Fruit fly (Drosophila melanogaster) whole organism, embryonic: ENCODE measurements around the gene Cpr23B.

Experiments
- Antp ChIP-seq: fragments of 200-800 bp; sonication (Bioruptor generic); optimal IDR thresholded peaks from 3 replicates; lab custom pipeline; 2016; ENCODE audit warnings: missing biosample characterization, missing genetic modification characterization
- Bgb ChIP-seq: fragments of 200-800 bp; sonication (Bioruptor generic); IDR thresholded peaks from 2 replicates; pipeline ENCODE4 v1.3.6; 2022; ENCODE audit warnings: missing biosample characterization, missing genetic modification characterization; ENCODE audit not compliant: partially characterized antibody
- CG10147 ChIP-seq: fragments of 200-800 bp; sonication (Bioruptor generic); optimal IDR thresholded peaks from 2 replicates; lab custom pipeline; 2019; ENCODE audit warnings: missing biosample characterization, mild to moderate bottlenecking, missing genetic modification characterization, moderate library complexity
- CG10979 ChIP-seq: fragments of 200-800 bp; sonication (Bioruptor generic); optimal IDR thresholded peaks from 2 replicates; lab custom pipeline; 2018; ENCODE audit warnings: missing biosample characterization, mild to moderate bottlenecking, missing genetic modification characterization, moderate library complexity
- CG11093 ChIP-seq: fragments of 200-800 bp; sonication (Bioruptor generic); IDR thresholded peaks from 3 replicates; pipeline ENCODE4 v1.3.6; 2022; ENCODE audit warnings: missing biosample characterization, missing genetic modification characterization
- CG11398 ChIP-seq: fragments of 200-800 bp; sonication (Bioruptor generic); optimal IDR thresholded peaks from 2 replicates; lab custom pipeline; 2016; ENCODE audit warnings: missing biosample characterization, missing genetic modification characterization
- CG12659 ChIP-seq: fragments of 200-800 bp; sonication (Bioruptor generic); optimal IDR thresholded peaks from 3 replicates; lab custom pipeline; 2017; ENCODE audit warnings: mild to moderate bottlenecking, missing biosample characterization, missing genetic modification reagents, missing genetic modification characterization
- CG1529 ChIP-seq: fragments of 200-800 bp; sonication (Bioruptor generic); optimal IDR thresholded peaks from 3 replicates; lab custom pipeline; 2018; ENCODE audit warnings: missing biosample characterization, missing genetic modification characterization
- CG15479 ChIP-seq: fragments of 200-800 bp; sonication (Bioruptor generic); optimal IDR thresholded peaks from 3 replicates; lab custom pipeline; 2019; ENCODE audit warnings: missing biosample characterization, mild to moderate bottlenecking, missing genetic modification characterization, moderate library complexity
- CG15514 ChIP-seq: fragments of 200-800 bp; sonication (Bioruptor generic); optimal IDR thresholded peaks from 3 replicates; lab custom pipeline; 2017; ENCODE audit warnings: missing biosample characterization, missing genetic modification characterization, mild to moderate bottlenecking, moderate library complexity, missing genetic modification reagents
- CG1832 ChIP-seq: fragments of 200-800 bp; sonication (Bioruptor generic); optimal IDR thresholded peaks from 2 replicates; lab custom pipeline; 2017; ENCODE audit warnings: missing biosample characterization, mild to moderate bottlenecking, missing genetic modification characterization, inconsistent platforms
- CG2129 ChIP-seq: fragments of 200-800 bp; sonication (Bioruptor generic); IDR thresholded peaks from 2 replicates; pipeline ENCODE4 v1.3.6; 2022; ENCODE audit warnings: missing biosample characterization, missing genetic modification characterization; ENCODE audit not compliant: partially characterized antibody
- CG3281 ChIP-seq: fragments of 200-800 bp; sonication (Bioruptor generic); optimal IDR thresholded peaks from 3 replicates; lab custom pipeline; 2017; ENCODE audit warnings: missing biosample characterization, mild to moderate bottlenecking, missing genetic modification characterization
- CG33557 ChIP-seq: fragments of 200-800 bp; sonication (Bioruptor generic); optimal IDR thresholded peaks from 2 replicates; lab custom pipeline; 2019; ENCODE audit warnings: missing biosample characterization, mild to moderate bottlenecking, missing genetic modification characterization, moderate library complexity
- CG4404 ChIP-seq: fragments of 200-800 bp; sonication (Bioruptor generic); IDR thresholded peaks from 2 replicates; pipeline ENCODE4 v1.3.6; 2022; ENCODE audit warnings: missing biosample characterization, missing genetic modification characterization
- CG7372 ChIP-seq: fragments of 200-800 bp; sonication (Bioruptor generic); IDR thresholded peaks from 2 replicates; pipeline ENCODE4 v1.3.6; 2022; ENCODE audit warnings: missing biosample characterization, missing genetic modification characterization
- CG7839 ChIP-seq: fragments of 200-800 bp; sonication (Bioruptor generic); optimal IDR thresholded peaks from 3 replicates; lab custom pipeline; 2018; ENCODE audit warnings: missing biosample characterization, mild to moderate bottlenecking, missing genetic modification characterization, moderate library complexity
- CG8089 ChIP-seq: fragments of 200-800 bp; sonication (Bioruptor generic); optimal IDR thresholded peaks from 3 replicates; lab custom pipeline; 2016; ENCODE audit warnings: missing biosample characterization, missing genetic modification characterization
- CG9437 ChIP-seq: fragments of 200-800 bp; sonication (Bioruptor generic); optimal IDR thresholded peaks from 2 replicates; lab custom pipeline; 2018; ENCODE audit warnings: missing biosample characterization, mild to moderate bottlenecking, missing genetic modification characterization
- CG9727 ChIP-seq: fragments of 200-800 bp; sonication (Bioruptor generic); optimal IDR thresholded peaks from 3 replicates; lab custom pipeline; 2017; ENCODE audit warnings: missing biosample characterization, mild to moderate bottlenecking, missing genetic modification characterization
- CG9932 ChIP-seq: fragments of 200-800 bp; sonication (Bioruptor generic); IDR thresholded peaks from 2 replicates; pipeline ENCODE4 v1.3.6; 2022; ENCODE audit warnings: missing biosample characterization, missing genetic modification characterization
- CrebB ChIP-seq: fragments of 200-800 bp; sonication (Bioruptor generic); optimal IDR thresholded peaks from 3 replicates; lab custom pipeline; 2018; ENCODE audit warnings: missing biosample characterization, mild to moderate bottlenecking, missing genetic modification characterization
- D19B ChIP-seq: fragments of 200-800 bp; sonication (Bioruptor generic); optimal IDR thresholded peaks from 2 replicates; lab custom pipeline; 2017; ENCODE audit warnings: missing biosample characterization, mild to moderate bottlenecking, missing genetic modification characterization
- Dll ChIP-seq: fragments of 200-800 bp; sonication (Bioruptor generic); IDR thresholded peaks from 4 replicates; pipeline ENCODE4 v1.3.6; 2022; ENCODE audit warnings: missing biosample characterization, missing genetic modification characterization; ENCODE audit not compliant: partially characterized antibody
- HHEX ChIP-seq: fragments of 200-800 bp; sonication (Bioruptor generic); optimal IDR thresholded peaks from 3 replicates; lab custom pipeline; 2017; ENCODE audit warnings: missing biosample characterization, mild to moderate bottlenecking, missing genetic modification characterization, missing genetic modification reagents
- HmgD ChIP-seq: fragments of 200-800 bp; sonication (Bioruptor generic); optimal IDR thresholded peaks from 3 replicates; lab custom pipeline; 2016; ENCODE audit warnings: missing biosample characterization, missing genetic modification characterization
- Hmr ChIP-seq: fragments of 200-800 bp; sonication (Bioruptor generic); optimal IDR thresholded peaks from 3 replicates; lab custom pipeline; 2017; ENCODE audit warnings: mild to moderate bottlenecking, missing biosample characterization, missing genetic modification reagents, missing genetic modification characterization
- MBD-R2 ChIP-seq: fragments of 200-800 bp; sonication (Bioruptor generic); IDR thresholded peaks from 2 replicates; pipeline ENCODE4 v1.3.6; 2022; ENCODE audit warnings: missing biosample characterization, missing genetic modification characterization
- NC2β ChIP-seq: fragments of 200-800 bp; sonication (Bioruptor generic); optimal IDR thresholded peaks from 2 replicates; lab custom pipeline; 2016; ENCODE audit warnings: missing biosample characterization, missing genetic modification characterization
- NFAT ChIP-seq: fragments of 200-800 bp; sonication (Bioruptor generic); IDR thresholded peaks from 2 replicates; pipeline ENCODE4 v1.3.6; 2022; ENCODE audit warnings: missing biosample characterization, missing genetic modification characterization
- Nf-YC ChIP-seq: fragments of 200-800 bp; optimal IDR thresholded peaks from 3 replicates; lab custom pipeline; 2019; ENCODE audit warnings: missing biosample characterization, mild to moderate bottlenecking, missing genetic modification characterization, moderate library complexity
- Rfx ChIP-seq: fragments of 200-800 bp; sonication (Bioruptor generic); IDR thresholded peaks from 2 replicates; pipeline ENCODE4 v1.3.6; 2022; ENCODE audit warnings: missing biosample characterization, missing genetic modification characterization
- Rx ChIP-seq: fragments of 200-800 bp; sonication (Bioruptor generic); IDR thresholded peaks from 2 replicates; pipeline ENCODE4 v1.3.6; 2022; ENCODE audit warnings: missing biosample characterization, missing genetic modification characterization
- Sox100B ChIP-seq: fragments of 200-800 bp; sonication (Bioruptor generic); optimal IDR thresholded peaks from 3 replicates; lab custom pipeline; 2018; ENCODE audit warnings: missing biosample characterization, mild to moderate bottlenecking, missing genetic modification characterization
- YL-1 ChIP-seq: fragments of 200-800 bp; sonication (Bioruptor generic); optimal IDR thresholded peaks from 3 replicates; lab custom pipeline; 2017; ENCODE audit warnings: missing biosample characterization, mild to moderate bottlenecking, missing genetic modification characterization
- ase ChIP-seq: fragments of 200-800 bp; sonication (Bioruptor generic); IDR thresholded peaks from 3 replicates; pipeline ENCODE4 v1.3.6; 2022; ENCODE audit warnings: missing biosample characterization, missing genetic modification characterization
- bab2 ChIP-seq: fragments of 200-800 bp; sonication (Bioruptor generic); optimal IDR thresholded peaks from 2 replicates; lab custom pipeline; 2016; ENCODE audit warnings: missing biosample characterization, missing genetic modification characterization
- chif ChIP-seq, 2 experiments: fragments of 200-800 bp; sonication (Bioruptor generic); optimal IDR thresholded peaks; 3 replicates each; lab custom pipeline; 2016; ENCODE audit warnings: missing biosample characterization in 2 of 2, missing genetic modification characterization in 2 of 2
- da ChIP-seq: fragments of 200-800 bp; sonication (Bioruptor generic); optimal IDR thresholded peaks from 2 replicates; lab custom pipeline; 2016; ENCODE audit warnings: missing biosample characterization, missing genetic modification characterization
- fd64A ChIP-seq: fragments of 200-800 bp; sonication (Bioruptor generic); optimal IDR thresholded peaks from 3 replicates; lab custom pipeline; 2018; ENCODE audit warnings: missing biosample characterization, mild to moderate bottlenecking, missing genetic modification characterization
- grau ChIP-seq: fragments of 200-800 bp; optimal IDR thresholded peaks from 3 replicates; lab custom pipeline; 2019; ENCODE audit warnings: missing biosample characterization, mild to moderate bottlenecking, missing genetic modification characterization, moderate library complexity
- her ChIP-seq: fragments of 200-800 bp; sonication (Bioruptor generic); optimal IDR thresholded peaks from 2 replicates; lab custom pipeline; 2016; ENCODE audit warnings: missing biosample characterization, missing genetic modification characterization
- p53 ChIP-seq: fragments of 200-800 bp; sonication (Bioruptor generic); optimal IDR thresholded peaks from 2 replicates; lab custom pipeline; 2016; ENCODE audit warnings: missing biosample characterization, missing genetic modification characterization
- sr ChIP-seq: fragments of 200-800 bp; sonication (Bioruptor generic); IDR thresholded peaks from 3 replicates; pipeline ENCODE4 v1.3.6; 2022; ENCODE audit warnings: missing biosample characterization, missing genetic modification characterization
- sug ChIP-seq: fragments of 200-800 bp; optimal IDR thresholded peaks from 2 replicates; lab custom pipeline; 2019; ENCODE audit warnings: missing biosample characterization, mild to moderate bottlenecking, missing genetic modification characterization, moderate library complexity
- toy ChIP-seq: fragments of 200-800 bp; sonication (Bioruptor generic); IDR thresholded peaks from 2 replicates; pipeline ENCODE4 v1.3.6; 2022; ENCODE audit warnings: missing biosample characterization, missing genetic modification characterization
- tx ChIP-seq: fragments of 200-800 bp; sonication (Bioruptor generic); optimal IDR thresholded peaks from 2 replicates; lab custom pipeline; 2016; ENCODE audit warnings: missing biosample characterization, missing genetic modification characterization
- unc-4 ChIP-seq: fragments of 200-800 bp; sonication (Bioruptor generic); IDR thresholded peaks from 2 replicates; pipeline ENCODE4 v1.3.6; 2022; ENCODE audit warnings: missing biosample characterization, missing genetic modification characterization; ENCODE audit not compliant: partially characterized antibody
- yki ChIP-seq: fragments of >200 bp; optimal IDR thresholded peaks from 3 replicates; lab custom pipeline; 2018
- zen ChIP-seq: fragments of 200-800 bp; sonication (Bioruptor generic); optimal IDR thresholded peaks from 3 replicates; lab custom pipeline; 2018; ENCODE audit warnings: missing biosample characterization, mild to moderate bottlenecking, missing genetic modification characterization, moderate library complexity
- zen2 ChIP-seq: fragments of 200-800 bp; sonication (Bioruptor generic); IDR thresholded peaks from 3 replicates; pipeline ENCODE4 v1.3.6; 2022; ENCODE audit warnings: missing biosample characterization, missing genetic modification characterization; ENCODE audit not compliant: partially characterized antibody

Gene Cpr23B

DNA sequence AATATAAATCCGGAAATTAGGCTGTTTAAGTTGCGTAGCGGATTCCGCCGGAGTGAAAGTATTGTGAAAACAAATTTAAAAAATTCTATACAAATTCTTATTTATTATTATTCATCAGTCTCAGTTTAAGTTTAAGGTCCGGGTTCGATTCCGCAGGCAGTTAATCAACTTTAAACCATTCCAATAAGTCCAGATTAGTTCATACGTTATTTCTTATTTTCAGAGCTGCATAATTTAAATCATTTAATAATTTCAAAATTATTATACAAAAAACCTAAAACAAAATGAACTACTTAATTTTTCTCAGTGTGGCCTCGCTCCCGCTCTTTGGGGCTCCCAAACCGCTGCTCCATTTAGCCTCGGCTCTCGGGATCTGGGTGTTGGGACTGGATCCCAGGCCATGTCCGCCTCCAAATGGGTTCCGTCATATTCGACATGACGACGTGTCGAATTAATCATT lies 7.8 kb upstream of the Cpr23B start (continued):
- TF ChIP-seq CG7372 (GFP tag; lab: Robert Waterston, UW) = peak; percentile 72
- TF ChIP-seq grau = peak; percentile 91
- peak; percentile 65 for TF ChIP-seq zen (tag; lab: Kevin White, UChicago)
- peak; percentile 60 for TF ChIP-seq YL-1
- TF ChIP-seq zen2 (GFP tag; lab: Robert Waterston, UW) = no peak
- TF ChIP-seq CG7839 (tag; lab: Kevin White, UChicago) = peak; percentile 94
- peak; percentile 97 for TF ChIP-seq CG9727 (GFP tag; lab: Kevin White, UChicago)
- TF ChIP-seq MBD-R2 (GFP tag; lab: Robert Waterston, UW) = no peak; the same call in 1 of the 2 replicates
- TF ChIP-seq Rfx (GFP tag; lab: Robert Waterston, UW) = peak; percentile 66
- TF ChIP-seq NFAT = peak; percentile 31
- no peak for TF ChIP-seq CG15479 (GFP tag; lab: Kevin White, UChicago)
- TF ChIP-seq CG10979 = peak; percentile 96
- no peak for TF ChIP-seq CG8089 (GFP tag; lab: Kevin White, UChicago)
- peak; percentile 17 for TF ChIP-seq tx (GFP tag; lab: Kevin White, UChicago)
- TF ChIP-seq Rx (GFP tag; lab: Robert Waterston, UW) = 0 out of 2 replicates have a peak, but pooled peaks have one; percentile 28
- peak; percentile 7 for TF ChIP-seq Antp (GFP tag; lab: Kevin White, UChicago)
- no peak for TF ChIP-seq p53 (GFP tag; lab: Kevin White, UChicago)
- TF ChIP-seq HmgD (GFP tag; lab: Kevin White, UChicago) = no peak
- TF ChIP-seq her (GFP tag; lab: Kevin White, UChicago) = no peak
- TF ChIP-seq Sox100B = peak; percentile 97
- peak; percentile 93 for TF ChIP-seq CG10147 (GFP tag; lab: Kevin White, UChicago)
- peak; percentile 64 for TF ChIP-seq CG4404 (GFP tag; lab: Robert Waterston, UW)
- peak; percentile 94 for TF ChIP-seq CG12659
- TF ChIP-seq NC2β (GFP tag; lab: Kevin White, UChicago) = peak; percentile 42
- TF ChIP-seq Bgb (GFP tag; lab: Robert Waterston, UW) = no peak
- peak; percentile 88 for TF ChIP-seq CG9437
- TF ChIP-seq bab2 = peak; percentile 45
- TF ChIP-seq Hmr (GFP tag; lab: Kevin White, UChicago) = peak; percentile 87
- TF ChIP-seq fd64A = peak; percentile 46
- peak; percentile 36 to 81 for TF ChIP-seq chif (GFP tag; optimal IDR thresholded peaks at IDR 0.05; lab: Kevin White, UChicago)
- TF ChIP-seq CG9932 (GFP tag; lab: Robert Waterston, UW) = peak; percentile 77
- TF ChIP-seq yki (lab: Kevin White, UChicago) = no peak
- TF ChIP-seq CrebB = peak; percentile 61
- TF ChIP-seq D19B = peak; percentile 71
- no peak for TF ChIP-seq da (GFP tag; lab: Kevin White, UChicago)
- no peak for TF ChIP-seq sr (GFP tag; lab: Robert Waterston, UW)
- peak; percentile 47 for TF ChIP-seq CG15514 (GFP tag; lab: Kevin White, UChicago)
- TF ChIP-seq Dll (GFP tag; lab: Robert Waterston, UW) = no peak
- no peak for TF ChIP-seq CG2129 (GFP tag; lab: Robert Waterston, UW)
- TF ChIP-seq Nf-YC (tag; lab: Kevin White, UChicago) = peak; percentile 82
- no peak for TF ChIP-seq CG11398 (GFP tag; lab: Kevin White, UChicago)
- TF ChIP-seq CG33557 = peak; percentile 92
- no peak for TF ChIP-seq toy (GFP tag; lab: Robert Waterston, UW)
- TF ChIP-seq ase (GFP tag; lab: Robert Waterston, UW) = peak; percentile 64; the same call in 1 of the 3 replicates
- no peak for TF ChIP-seq CG1832 (GFP tag; lab: Kevin White, UChicago)
- TF ChIP-seq CG3281 = peak; percentile 90
- peak; percentile 74; the same call in 2 of the 3 replicates for TF ChIP-seq CG11093
- peak; percentile 91 for TF ChIP-seq CG1529
- TF ChIP-seq unc-4 (GFP tag; lab: Robert Waterston, UW) = no peak
- TF ChIP-seq sug = peak; percentile 79
- TF ChIP-seq HHEX (GFP tag; lab: Kevin White, UChicago) = peak; percentile 85
